Fruit fly (Drosophila melanogaster) whole organism, embryonic: Measurements from ENCODE around the gene HHEX.

Source experiments
- Abd-B ChIP-seq: fragments of 200-800 bp; sonication (Bioruptor generic); optimal IDR thresholded peaks from 2 replicates; lab custom pipeline; 2018; ENCODE audit warnings: missing biosample characterization, mild to moderate bottlenecking, missing genetic modification characterization, moderate library complexity
- br ChIP-seq: fragments of >200 bp; optimal IDR thresholded peaks from 2 replicates; lab custom pipeline; 2017
- ewg ChIP-seq: fragments of 200-800 bp; sonication (Bioruptor generic); optimal IDR thresholded peaks from 3 replicates; lab custom pipeline; 2017; ENCODE audit warnings: mild to moderate bottlenecking, missing biosample characterization, missing genetic modification reagents, missing genetic modification characterization

DNA sequence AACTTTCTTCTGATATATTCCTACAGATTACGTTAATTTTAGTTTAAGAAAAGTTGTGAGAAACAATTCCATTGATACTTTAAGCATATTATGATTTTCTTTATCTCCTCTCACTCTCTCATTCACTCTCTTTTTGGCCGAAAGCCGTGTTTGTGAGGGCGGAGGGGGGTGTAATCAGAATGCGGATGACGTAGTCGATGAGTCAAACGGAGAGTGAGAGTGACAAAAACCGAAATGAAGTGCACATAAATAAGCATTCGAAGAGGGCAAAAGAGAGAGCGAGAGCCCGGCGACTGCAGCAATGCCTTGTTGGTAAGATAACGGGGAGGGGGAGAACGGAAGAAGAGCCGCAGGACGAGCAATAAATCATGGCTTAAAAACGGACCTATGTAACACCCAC lies 13.6 kb upstream of the HHEX start:
- TF ChIP-seq br (lab: Kevin White, UChicago) (no peak), Abd-B (GFP tag; lab: Kevin White, UChicago) (no peak), ewg (GFP tag; lab: Kevin White, UChicago) (no peak)
